Worm (Caenorhabditis elegans): ENCODE results near the gene far-3.
A peak's percentile ranks its signal among the peaks of the same experiment; 100 is the strongest.

far-3 gene

DNA sequence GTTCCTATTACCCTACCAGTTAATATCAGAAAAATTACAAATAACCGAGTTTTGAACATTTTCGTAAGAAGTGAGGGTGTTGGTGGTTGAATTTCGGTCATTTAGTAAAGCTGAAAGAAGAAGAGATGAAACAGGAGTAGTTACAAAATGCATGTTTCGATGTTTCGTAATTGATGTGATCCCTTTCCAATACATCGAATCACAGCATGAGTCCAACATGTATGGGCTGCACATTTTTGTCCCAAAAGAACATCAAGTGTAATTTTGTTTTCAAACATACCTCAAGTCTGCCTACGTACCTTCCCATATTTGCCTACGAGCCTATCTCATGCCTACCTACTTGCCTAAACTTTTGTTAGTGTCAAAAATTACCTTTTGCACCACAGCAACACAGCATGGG, 39.1 kb upstream of the far-3 start, which contains the start of gene W07G4.2:
Gene W07G4.2, minus strand, starts transcription at position 101 of the 400 bp plus-strand sequence.
- TF ChIP-seq jun-1 (tag; optimal IDR thresholded peaks at IDR 0.05) (no peak), mdl-1 (tag; optimal IDR thresholded peaks at IDR 0.05) (no peak), elt-3 (tag; optimal IDR thresholded peaks at IDR 0.05) (no peak), ceh-28 (tag; optimal IDR thresholded peaks at IDR 0.05) (no peak), zag-1 (tag; optimal IDR thresholded peaks at IDR 0.05) (no peak), nfya-1 (tag; optimal IDR thresholded peaks at IDR 0.05; ENCODE audit: insufficient read depth) (no peak), ztf-4 (tag; optimal IDR thresholded peaks at IDR 0.05) (no peak), unc-39 (tag; optimal IDR thresholded peaks at IDR 0.05) (no peak)

DNA sequence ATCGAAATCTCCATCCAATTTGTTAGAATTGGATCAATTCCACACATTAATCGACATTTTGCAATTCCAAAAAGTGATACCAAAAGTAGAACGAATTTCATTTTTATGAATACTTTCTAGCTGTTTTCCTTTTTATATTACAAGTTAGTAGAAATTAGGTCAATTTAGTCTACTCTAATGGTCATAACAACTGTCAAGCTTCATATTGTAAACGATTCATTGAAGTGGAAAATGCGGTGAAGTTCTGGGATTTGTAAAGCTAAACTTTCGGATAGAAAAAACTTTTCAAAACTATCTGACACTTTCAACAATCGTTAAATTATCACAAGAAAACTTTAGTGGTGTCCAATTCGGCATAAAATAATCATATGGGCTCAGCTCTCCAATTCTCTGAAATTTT, 37.3 kb upstream of the far-3 start, which contains the start of gene W07G4.7:
Gene W07G4.7, minus strand, starts transcription at position 101 of the 400 bp plus-strand sequence.
- no peak for TF ChIP-seq R02D3.7 (tag; optimal IDR thresholded peaks at IDR 0.05)
- no peak for TF ChIP-seq ceh-28 (tag; optimal IDR thresholded peaks at IDR 0.05)
- no peak for TF ChIP-seq ZK546.5 (tag; optimal IDR thresholded peaks at IDR 0.05)
- TF ChIP-seq mdl-1 (tag; optimal IDR thresholded peaks at IDR 0.05), result no peak
- TF ChIP-seq egl-27 (tag; optimal IDR thresholded peaks at IDR 0.05), result no peak
- TF ChIP-seq nhr-12 (tag; optimal IDR thresholded peaks at IDR 0.05), result no peak
- TF ChIP-seq elt-3 (tag; optimal IDR thresholded peaks at IDR 0.05), result no peak
- no peak for TF ChIP-seq nhr-25 (tag; optimal IDR thresholded peaks at IDR 0.05)
- no peak for TF ChIP-seq aly-2 (tag; optimal IDR thresholded peaks at IDR 0.05)
- no peak for TF ChIP-seq fkh-10 (GFP tag; optimal IDR thresholded peaks at IDR 0.05)
- no peak for TF ChIP-seq lin-15B (tag; optimal IDR thresholded peaks at IDR 0.05)
- no peak for TF ChIP-seq ceh-16 (tag; optimal IDR thresholded peaks at IDR 0.05)
- no peak for TF ChIP-seq lsy-12 (tag; optimal IDR thresholded peaks at IDR 0.05)
- no peak for TF ChIP-seq elt-2 (tag; optimal IDR thresholded peaks at IDR 0.05)
- TF ChIP-seq snpc-4 (tag; optimal IDR thresholded peaks at IDR 0.05), result no peak
- TF ChIP-seq nhr-11 (tag; optimal IDR thresholded peaks at IDR 0.05), result no peak
- no peak for TF ChIP-seq tbx-2 (tag; optimal IDR thresholded peaks at IDR 0.05)
- TF ChIP-seq zag-1 (tag; optimal IDR thresholded peaks at IDR 0.05), result no peak
- TF ChIP-seq nhr-43 (tag; optimal IDR thresholded peaks at IDR 0.05; ENCODE audit: poor library complexity, severe bottlenecking), result no peak
- no peak for TF ChIP-seq jun-1 (tag; optimal IDR thresholded peaks at IDR 0.05)

DNA sequence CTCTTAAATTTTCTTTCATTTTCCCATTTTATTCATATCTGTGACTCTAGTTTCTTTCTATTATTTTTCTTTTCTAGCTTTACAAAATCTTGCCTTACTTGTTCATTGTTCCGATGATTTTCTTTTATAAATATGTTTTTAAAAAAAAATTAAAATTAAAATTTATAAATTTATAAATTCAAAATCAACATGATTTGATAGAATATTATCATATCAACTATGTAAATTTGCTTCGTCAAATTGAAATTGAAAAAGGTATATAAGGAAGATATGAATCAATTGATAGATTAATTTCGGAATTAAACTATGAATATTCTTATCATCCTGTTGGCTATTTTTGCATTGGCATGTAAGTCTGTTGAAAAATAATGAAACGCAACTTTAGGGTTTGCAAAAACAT, 35.9 kb upstream of the far-3 start, which contains the start of gene W07G4.1:
Gene W07G4.1, plus strand, starts transcription at position 301 of the 400 bp plus-strand sequence.
- TF ChIP-seq ceh-82 (tag; optimal IDR thresholded peaks at IDR 0.05) (no peak), jun-1 (tag; optimal IDR thresholded peaks at IDR 0.05) (no peak), ztf-11 (tag; optimal IDR thresholded peaks at IDR 0.05) (no peak), pha-4 (tag; optimal IDR thresholded peaks at IDR 0.05) (no peak), nhr-43 (tag; optimal IDR thresholded peaks at IDR 0.05; ENCODE audit: poor library complexity, severe bottlenecking) (no peak), daf-12 (tag; optimal IDR thresholded peaks at IDR 0.05) (no peak), fkh-10 (GFP tag; optimal IDR thresholded peaks at IDR 0.05) (no peak), nhr-23 (tag; optimal IDR thresholded peaks at IDR 0.05) (no peak), egl-27 (tag; optimal IDR thresholded peaks at IDR 0.05) (no peak), elt-1 (tag; optimal IDR thresholded peaks at IDR 0.05) (no peak), ceh-28 (tag; optimal IDR thresholded peaks at IDR 0.05) (no peak)

DNA sequence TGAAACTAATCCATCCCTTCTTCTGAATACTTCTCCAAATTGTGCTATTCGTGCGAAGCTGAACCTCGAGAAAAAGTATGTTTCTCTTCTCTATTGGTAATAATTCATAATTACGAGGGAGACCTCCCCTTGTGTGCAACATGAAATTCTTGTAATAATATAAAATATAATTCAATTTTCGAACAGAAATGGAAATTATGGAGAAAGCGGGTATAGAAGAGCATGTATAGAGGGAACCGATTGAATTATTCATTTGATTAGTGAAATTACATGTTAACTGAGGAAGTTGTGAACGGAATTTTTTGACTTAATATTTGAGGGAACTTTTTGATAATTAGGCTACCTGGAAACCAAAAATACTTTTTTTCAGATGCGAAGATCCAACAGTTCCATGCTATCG, 31.5 kb upstream of the far-3 start:
- TF ChIP-seq fkh-10 (GFP tag; optimal IDR thresholded peaks at IDR 0.05) (peak; percentile 13), nhr-43 (tag; optimal IDR thresholded peaks at IDR 0.05; ENCODE audit: poor library complexity, severe bottlenecking) (no peak)

DNA sequence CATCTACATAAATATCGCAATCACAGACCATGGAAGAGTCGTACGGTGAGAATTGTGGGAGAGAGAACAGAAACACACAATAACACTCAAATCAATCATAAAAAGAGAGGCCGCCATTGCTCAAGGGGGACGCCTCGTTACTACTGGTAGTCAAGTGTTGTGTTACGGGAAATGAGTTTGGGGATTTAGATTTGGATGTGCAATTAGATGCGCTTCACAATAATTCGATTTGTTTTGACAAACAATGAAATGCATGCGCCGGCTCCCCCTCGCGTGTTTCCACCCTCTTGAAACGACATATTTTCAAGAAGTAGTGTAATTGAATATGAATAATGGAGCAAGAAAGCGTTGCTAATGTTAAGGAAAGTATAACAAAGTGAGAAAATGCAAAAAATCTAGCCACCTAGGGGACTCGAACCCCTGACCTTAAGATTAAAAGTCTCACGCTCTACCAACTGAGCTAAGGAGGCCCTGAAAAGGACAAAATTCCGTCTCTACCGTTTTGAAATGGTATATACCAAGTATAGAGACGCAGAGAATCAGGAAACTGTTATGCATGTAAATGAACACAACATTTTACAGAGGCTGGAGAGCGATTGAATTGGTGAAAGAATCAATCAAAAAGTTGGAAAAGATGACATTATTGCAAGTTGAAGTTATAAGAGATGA, 29.4 kb upstream of the far-3 start:
- no peak for TF ChIP-seq lin-15B (tag; optimal IDR thresholded peaks at IDR 0.05)
- TF ChIP-seq pqm-1 (tag; optimal IDR thresholded peaks at IDR 0.05), result no peak
- TF ChIP-seq elt-2 (tag; optimal IDR thresholded peaks at IDR 0.05), result peak; percentile 17
- no peak for TF ChIP-seq jun-1 (tag; optimal IDR thresholded peaks at IDR 0.05)

DNA sequence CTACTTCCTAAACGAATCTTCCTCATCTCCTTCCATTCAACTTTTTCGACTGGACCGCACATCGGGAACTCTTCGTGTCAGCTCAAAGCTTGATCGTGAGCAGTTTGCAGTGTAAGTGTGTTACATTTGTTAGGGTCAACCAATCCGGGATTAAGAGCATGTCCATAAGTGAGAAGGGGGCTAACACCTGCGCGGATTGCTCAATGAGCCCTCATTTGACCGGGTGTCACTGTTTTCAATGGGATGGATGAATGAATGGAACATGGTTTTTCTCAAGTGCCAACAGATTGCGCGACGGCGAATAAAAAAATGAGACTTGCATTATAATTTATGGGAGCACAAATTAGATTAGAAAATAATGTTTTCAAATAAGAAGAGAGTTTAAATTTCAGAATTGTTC, 28.0 kb upstream of the far-3 start:
- no peak for TF ChIP-seq elt-2 (tag; optimal IDR thresholded peaks at IDR 0.05)
- no peak for TF ChIP-seq nhr-43 (tag; optimal IDR thresholded peaks at IDR 0.05; ENCODE audit: poor library complexity, severe bottlenecking)
- no peak for TF ChIP-seq nhr-11 (tag; optimal IDR thresholded peaks at IDR 0.05)
- TF ChIP-seq ceh-9 (tag; optimal IDR thresholded peaks at IDR 0.05), result no peak
- TF ChIP-seq fkh-2 (tag; optimal IDR thresholded peaks at IDR 0.05), result no peak
